Worm (Caenorhabditis elegans): ENCODE measurements around the gene glb-25.

glb-25 gene

ce11 chrV:1978968-1979367 lies 40.9 kb downstream of the glb-25 start, which contains the start of gene T08B1.4:
TSS of gene T08B1.4 (plus strand) at chrV:1979268.
- no peak for TF ChIP-seq R02D3.7 (tag; optimal IDR thresholded peaks at IDR 0.05)
- TF ChIP-seq skn-1 (tag; optimal IDR thresholded peaks at IDR 0.05), result no peak
- no peak for TF ChIP-seq snpc-4 (tag; optimal IDR thresholded peaks at IDR 0.05)
- TF ChIP-seq elt-3 (tag; optimal IDR thresholded peaks at IDR 0.05), result no peak
- no peak for TF ChIP-seq F13H6.1 (tag; optimal IDR thresholded peaks at IDR 0.05)
- no peak for TF ChIP-seq unc-55 (GFP tag; optimal IDR thresholded peaks at IDR 0.05)
- no peak for TF ChIP-seq ztf-4 (tag; optimal IDR thresholded peaks at IDR 0.05)
- no peak for TF ChIP-seq nhr-21 (tag; optimal IDR thresholded peaks at IDR 0.05)
- TF ChIP-seq elt-1 (tag; optimal IDR thresholded peaks at IDR 0.05), result no peak
- TF ChIP-seq ztf-11 (tag; optimal IDR thresholded peaks at IDR 0.05), result no peak
- no peak for TF ChIP-seq nhr-10 (tag; optimal IDR thresholded peaks at IDR 0.05)
- no peak for TF ChIP-seq ceh-82 (tag; optimal IDR thresholded peaks at IDR 0.05)

- TF ChIP-seq nhr-10 (tag; optimal IDR thresholded peaks at IDR 0.05) (no peak), dmd-4 (tag; optimal IDR thresholded peaks at IDR 0.05) (no peak), mdl-1 (tag; optimal IDR thresholded peaks at IDR 0.05) (no peak), crh-2 (tag; optimal IDR thresholded peaks at IDR 0.05) (peak; percentile 27), ceh-82 (tag; optimal IDR thresholded peaks at IDR 0.05) (no peak), gmeb-1 (tag; optimal IDR thresholded peaks at IDR 0.05) (no peak), nhr-21 (tag; optimal IDR thresholded peaks at IDR 0.05) (no peak), fos-1 (tag; optimal IDR thresholded peaks at IDR 0.05) (peak; percentile 55), nhr-11 (tag; optimal IDR thresholded peaks at IDR 0.05) (no peak), unc-62 (GFP tag; optimal IDR thresholded peaks at IDR 0.05) (no peak), snpc-4 (tag; optimal IDR thresholded peaks at IDR 0.05) (no peak)
Measured at ce11 chrV:1986954-1987353, 48.9 kb downstream of the glb-25 start, which contains the start of gene T08B1.1. TSS of gene T08B1.1 (minus strand) at chrV:1987045.

- TF ChIP-seq ztf-1 (GFP tag; conservative IDR thresholded peaks at IDR 0.05), result no peak
- no peak for TF ChIP-seq nhr-11 (tag; optimal IDR thresholded peaks at IDR 0.05)
- TF ChIP-seq nhr-10 (tag; optimal IDR thresholded peaks at IDR 0.05), result no peak
- no peak for TF ChIP-seq nhr-77 (tag; optimal IDR thresholded peaks at IDR 0.05)
- no peak for TF ChIP-seq Y55F3AM.14 (GFP tag; optimal IDR thresholded peaks at IDR 0.05)
- no peak for TF ChIP-seq ztf-11 (tag; optimal IDR thresholded peaks at IDR 0.05)
- no peak for TF ChIP-seq aly-2 (tag; optimal IDR thresholded peaks at IDR 0.05)
- no peak for TF ChIP-seq ZK546.5 (tag; optimal IDR thresholded peaks at IDR 0.05)
- TF ChIP-seq lin-39 (tag; optimal IDR thresholded peaks at IDR 0.05), result no peak
- no peak for TF ChIP-seq mdl-1 (tag; optimal IDR thresholded peaks at IDR 0.05)
- TF ChIP-seq peb-1 (tag; optimal IDR thresholded peaks at IDR 0.05), result no peak
- TF ChIP-seq mab-5 (tag; optimal IDR thresholded peaks at IDR 0.05), result no peak
- no peak for TF ChIP-seq R02D3.7 (tag; optimal IDR thresholded peaks at IDR 0.05)
- TF ChIP-seq elt-3 (tag; optimal IDR thresholded peaks at IDR 0.05), result no peak
- no peak for TF ChIP-seq gmeb-1 (tag; optimal IDR thresholded peaks at IDR 0.05)
- peak; percentile 49 for TF ChIP-seq crh-2 (tag; optimal IDR thresholded peaks at IDR 0.05)
- no peak for TF ChIP-seq egl-27 (tag; optimal IDR thresholded peaks at IDR 0.05)
- TF ChIP-seq dmd-4 (tag; optimal IDR thresholded peaks at IDR 0.05), result no peak
- no peak for TF ChIP-seq unc-39 (tag; optimal IDR thresholded peaks at IDR 0.05)
- no peak for TF ChIP-seq nhr-129 (tag; optimal IDR thresholded peaks at IDR 0.05)
- TF ChIP-seq nhr-6 (tag; optimal IDR thresholded peaks at IDR 0.05), result no peak
- no peak for TF ChIP-seq sma-9 (GFP tag; optimal IDR thresholded peaks at IDR 0.05)
- no peak for TF ChIP-seq sma-9 (tag; optimal IDR thresholded peaks at IDR 0.05)
- TF ChIP-seq skn-1 (tag; optimal IDR thresholded peaks at IDR 0.05), result peak; percentile 6
- TF ChIP-seq ceh-16 (tag; optimal IDR thresholded peaks at IDR 0.05), result no peak
- no peak for TF ChIP-seq ztf-4 (tag; optimal IDR thresholded peaks at IDR 0.05)
- peak; percentile 58 for TF ChIP-seq fos-1 (tag; optimal IDR thresholded peaks at IDR 0.05)
Measured at ce11 chrV:1989220-1989619, 51.2 kb downstream of the glb-25 start.

- TF ChIP-seq aly-2 (tag; optimal IDR thresholded peaks at IDR 0.05), result no peak
- no peak for TF ChIP-seq nhr-25 (tag; optimal IDR thresholded peaks at IDR 0.05)
- TF ChIP-seq nhr-11 (tag; optimal IDR thresholded peaks at IDR 0.05), result no peak
- no peak for TF ChIP-seq ztf-1 (GFP tag; conservative IDR thresholded peaks at IDR 0.05)
- no peak for TF ChIP-seq sem-4 (tag; optimal IDR thresholded peaks at IDR 0.05)
- no peak for TF ChIP-seq alr-1 (tag; optimal IDR thresholded peaks at IDR 0.05)
- TF ChIP-seq mbf-1 (tag; optimal IDR thresholded peaks at IDR 0.05), result no peak
- TF ChIP-seq nhr-10 (tag; optimal IDR thresholded peaks at IDR 0.05), result no peak
Measured at ce11 chrV:1991381-1991780, 53.3 kb downstream of the glb-25 start.

Measured in whole organism, L2 larva.